Worm (Caenorhabditis elegans): ENCODE measurements around the gene nhr-258.

DNA sequence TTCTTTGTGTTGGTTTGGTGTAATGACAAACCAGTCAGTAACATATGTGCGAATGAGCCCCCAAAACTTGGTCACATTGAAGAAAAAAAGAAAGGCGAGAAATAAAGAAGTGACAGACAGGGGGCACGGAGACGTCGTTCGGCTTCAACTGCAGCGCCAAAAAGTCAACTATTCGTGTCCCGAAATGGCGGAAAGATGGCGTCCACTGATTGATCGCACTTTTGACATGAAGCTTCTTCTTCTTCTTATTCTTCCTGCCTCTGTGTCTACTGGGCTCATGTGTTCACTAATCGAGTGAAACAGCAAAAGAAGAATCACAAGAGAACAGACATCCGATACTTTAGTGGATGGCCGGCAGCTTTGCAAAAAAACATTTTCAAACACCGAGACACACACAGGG, 24.4 kb downstream of the nhr-258 start:
- TF ChIP-seq flt-1 (GFP tag; IDR thresholded peaks at IDR 0.05) (no peak), T22C8.4 (GFP tag; IDR thresholded peaks at IDR 0.05) (no peak), klf-2 (GFP tag; conservative IDR thresholded peaks at IDR 0.05) (no peak), tab-1 (GFP tag; IDR thresholded peaks at IDR 0.05) (no peak), ref-1 (GFP tag; conservative IDR thresholded peaks at IDR 0.05) (no peak), ztf-23 (GFP tag; IDR thresholded peaks at IDR 0.05) (no peak), ztf-29 (GFP tag; IDR thresholded peaks at IDR 0.05) (no peak), cog-1 (tag; optimal IDR thresholded peaks at IDR 0.05) (no peak)
